Worm (Caenorhabditis elegans): Measurements from ENCODE around the gene C34E10.9.

ce11 chrIII:5218687-5219086 is 44.5 kb downstream of the C34E10.9 start, which contains the start of gene ZC155.2:
- TF ChIP-seq lin-35 (GFP tag; optimal IDR thresholded peaks at IDR 0.05) (no peak), T07F8.4 (tag; optimal IDR thresholded peaks at IDR 0.05) (no peak), mcd-1 (GFP tag; IDR thresholded peaks at IDR 0.05) (no peak)
